Worm (Caenorhabditis elegans): ENCODE measurements around the gene str-73.

DNA sequence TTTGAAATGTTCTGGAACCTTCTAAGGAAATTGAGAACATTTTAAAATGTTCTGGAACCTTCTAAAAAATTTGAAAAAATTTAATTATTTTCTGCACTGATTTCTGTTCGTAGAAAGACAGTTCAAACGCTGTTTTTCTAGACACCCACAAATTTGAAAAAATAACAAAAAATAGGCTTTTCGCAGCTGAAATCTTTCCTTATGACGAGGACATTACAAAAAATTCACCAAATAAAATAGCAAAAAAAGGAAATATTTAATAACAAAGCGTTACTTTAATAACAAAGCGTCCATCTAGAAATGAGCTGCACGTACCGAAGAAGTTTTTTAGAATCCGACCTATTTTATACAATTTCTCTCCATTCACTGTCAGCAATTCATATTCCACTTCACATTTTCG, 13.6 kb downstream of the str-73 start, which contains the start of gene srh-141:
- TF ChIP-seq ama-1 (optimal IDR thresholded peaks at IDR 0.05) (no peak), scrt-1 (GFP tag; IDR thresholded peaks at IDR 0.05) (no peak), tra-4 (tag; optimal IDR thresholded peaks at IDR 0.05) (no peak), sea-1 (GFP tag; conservative IDR thresholded peaks at IDR 0.05) (no peak)

Data from whole organism, early embryonic.